Worm (Caenorhabditis elegans): ENCODE results near the gene F20C5.11.

Gene F20C5.11

ce11 chrIV:8743654-8744332 is 18.0 kb downstream of the F20C5.11 start, which contains the start of gene F21D5.7 (continued):
- peak; percentile 52 for TF ChIP-seq hmg-1.2 (GFP tag; IDR thresholded peaks at IDR 0.05)
- no peak for TF ChIP-seq C17E4.6 (GFP tag; IDR thresholded peaks at IDR 0.05)
- no peak for TF ChIP-seq F39B2.1 (GFP tag; IDR thresholded peaks at IDR 0.05)
- no peak for TF ChIP-seq rec-8 (tag; optimal IDR thresholded peaks at IDR 0.05)
- no peak for TF ChIP-seq ztf-28 (GFP tag; IDR thresholded peaks at IDR 0.05)
- TF ChIP-seq bed-2 (GFP tag; IDR thresholded peaks at IDR 0.05) = no peak
- peak; percentile 28 for TF ChIP-seq atf-7 (tag; optimal IDR thresholded peaks at IDR 0.05)
- peak; percentile 67 for TF ChIP-seq nhr-80 (tag; optimal IDR thresholded peaks at IDR 0.05)
- TF ChIP-seq hsf-1 (GFP tag; IDR thresholded peaks at IDR 0.05) = no peak
- peak; percentile 89 for TF ChIP-seq lin-54 (GFP tag; optimal IDR thresholded peaks at IDR 0.05)
- no peak for TF ChIP-seq madf-3 (GFP tag; IDR thresholded peaks at IDR 0.05)
- TF ChIP-seq repo-1 (tag; optimal IDR thresholded peaks at IDR 0.05) = peak; percentile 30
- TF ChIP-seq attf-6 (GFP tag; IDR thresholded peaks at IDR 0.05) = no peak
- no peak for TF ChIP-seq egl-44 (GFP tag; IDR thresholded peaks at IDR 0.05)
- no peak for TF ChIP-seq ama-1 (optimal IDR thresholded peaks at IDR 0.05)
- TF ChIP-seq ama-1 (GFP tag; optimal IDR thresholded peaks at IDR 0.05) = no peak
- TF ChIP-seq ZK185.1 (tag; optimal IDR thresholded peaks at IDR 0.05; ENCODE audit: poor library complexity, severe bottlenecking) = peak; percentile 63
- TF ChIP-seq nfyb-1 (GFP tag; IDR thresholded peaks at IDR 0.05) = peak; percentile 79
- TF ChIP-seq lsy-27 (tag; optimal IDR thresholded peaks at IDR 0.05; ENCODE audit: borderline replicate concordance, insufficient read depth) = no peak
- TF ChIP-seq cebp-2 (GFP tag; IDR thresholded peaks at IDR 0.05) = no peak
- TF ChIP-seq hmg-20 (GFP tag; IDR thresholded peaks at IDR 0.05) = peak; percentile 29; the same call in 1 of the 2 replicates
- peak; percentile 24 for TF ChIP-seq unc-62 (GFP tag; optimal IDR thresholded peaks at IDR 0.05)
- no peak for TF ChIP-seq Y79H2A.3 (GFP tag; conservative IDR thresholded peaks at IDR 0.05)
- TF ChIP-seq madf-6 (GFP tag; IDR thresholded peaks at IDR 0.05) = peak; percentile 69
- TF ChIP-seq die-1 (tag; optimal IDR thresholded peaks at IDR 0.05) = no peak
- TF ChIP-seq tbx-9 (tag; optimal IDR thresholded peaks at IDR 0.05; ENCODE audit: borderline replicate concordance) = no peak
- no peak for TF ChIP-seq zim-3 (tag; optimal IDR thresholded peaks at IDR 0.05)
- no peak for TF ChIP-seq F57C9.4 (tag; optimal IDR thresholded peaks at IDR 0.05)
- no peak for TF ChIP-seq lag-1 (GFP tag; IDR thresholded peaks at IDR 0.05)
- TF ChIP-seq aptf-3 (GFP tag; IDR thresholded peaks at IDR 0.05) = no peak
- no peak for TF ChIP-seq nfya-2 (GFP tag; IDR thresholded peaks at IDR 0.05)
- no peak for TF ChIP-seq ccch-3 (GFP tag; optimal IDR thresholded peaks at IDR 0.05)

DNA sequence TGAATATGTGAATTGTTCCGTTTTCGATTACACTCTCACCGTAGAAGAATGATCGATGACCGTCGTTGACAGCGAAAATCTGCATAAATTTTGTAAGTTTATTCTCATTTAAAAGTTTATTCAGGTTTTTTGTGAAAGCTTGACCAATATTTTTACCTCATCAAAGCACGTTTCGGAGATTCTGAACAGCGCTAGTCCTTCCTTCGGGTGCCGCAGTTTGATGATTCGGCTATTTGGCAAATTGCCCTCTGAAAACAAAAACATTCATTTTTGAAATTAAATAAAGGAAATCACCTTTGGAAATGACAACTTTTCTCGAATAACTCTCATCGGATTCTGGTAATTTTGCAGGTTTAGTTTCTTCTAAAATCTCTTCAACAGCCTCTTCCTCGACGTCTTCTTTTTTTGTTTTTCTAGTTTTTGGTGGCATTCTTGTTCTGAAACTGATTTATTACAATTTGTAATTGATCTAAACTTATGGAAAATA is 20.8 kb downstream of the F20C5.11 start, which contains the start of gene F21D5.6:
TSS of gene F21D5.6 (minus strand) at position 437 of the 487 bp plus-strand sequence.
- TF ChIP-seq B0336.3 (GFP tag; IDR thresholded peaks at IDR 0.05) = 0 out of 2 replicates have a peak, but pooled peaks have one; percentile 24
- TF ChIP-seq nfyb-1 (GFP tag; IDR thresholded peaks at IDR 0.05) = peak; percentile 57; the same call in 1 of the 2 replicates
- no peak for TF ChIP-seq F22D6.2 (tag; optimal IDR thresholded peaks at IDR 0.05)
- no peak for TF ChIP-seq cebp-1 (GFP tag; IDR thresholded peaks at IDR 0.05)
- peak; percentile 13 for TF ChIP-seq cebp-1 (tag; optimal IDR thresholded peaks at IDR 0.05)
- no peak for TF ChIP-seq lin-40 (tag; optimal IDR thresholded peaks at IDR 0.05)
- TF ChIP-seq ceh-58 (GFP tag; IDR thresholded peaks at IDR 0.05) = no peak
- TF ChIP-seq repo-1 (tag; optimal IDR thresholded peaks at IDR 0.05) = peak; percentile 56
- peak in 1 of 3 experiments; percentile 48 for TF ChIP-seq lin-35 (GFP tag; optimal IDR thresholded peaks at IDR 0.05)
- TF ChIP-seq snpc-3.4 (tag; optimal IDR thresholded peaks at IDR 0.05) = peak; percentile 8
- peak; percentile 47 for TF ChIP-seq dpff-1 (tag; optimal IDR thresholded peaks at IDR 0.05)
- TF ChIP-seq madf-6 (GFP tag; IDR thresholded peaks at IDR 0.05) = peak; percentile 32; the same call in 1 of the 2 replicates
